Worm (Caenorhabditis elegans): Measurements from ENCODE around the gene F19C6.5.

DNA sequence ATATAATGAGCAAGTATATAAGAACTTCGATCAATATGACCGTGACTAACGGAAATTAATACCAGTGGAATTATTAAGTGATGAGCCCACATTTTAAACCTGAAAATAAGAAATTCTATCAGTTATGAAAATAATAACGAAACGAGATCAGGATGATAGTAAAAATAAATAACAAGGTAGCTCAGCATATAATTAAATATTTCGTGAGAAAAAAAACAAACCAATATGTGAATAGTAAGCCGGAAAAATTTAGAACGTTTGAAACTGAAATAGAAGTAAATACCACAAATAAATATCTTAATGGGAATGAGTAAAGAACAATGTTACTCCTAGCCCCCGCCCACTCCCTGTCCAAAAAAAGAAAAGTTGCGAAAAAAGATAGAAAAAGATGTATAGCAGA, 23.9 kb upstream of the F19C6.5 start, which contains the start of gene F19C6.3:
- TF ChIP-seq W03F9.2 (tag; optimal IDR thresholded peaks at IDR 0.05) (no peak), him-1 (tag; optimal IDR thresholded peaks at IDR 0.05) (no peak), dao-5 (tag; optimal IDR thresholded peaks at IDR 0.05) (no peak)
